Worm (Caenorhabditis elegans) whole organism, late embryonic: ENCODE results near the gene pigk-1.

Experiments used
- C38D4.7 ChIP-seq: fragments of 200-800 bp; sonication (Bioruptor generic); optimal IDR thresholded peaks from 2 replicates; lab custom pipeline; 2018; ENCODE audit warnings: mild to moderate bottlenecking, missing genetic modification characterization, moderate library complexity, missing compliant biosample characterization
- F13H6.1 ChIP-seq: sonication (generic microtip); optimal IDR thresholded peaks from 2 replicates; lab custom pipeline; 2016; ENCODE audit warnings: missing genetic modification characterization, missing compliant biosample characterization
- K02D7.2 ChIP-seq: sonication (generic microtip); optimal IDR thresholded peaks from 2 replicates; lab custom pipeline; 2017; ENCODE audit warnings: mild to moderate bottlenecking, missing genetic modification characterization, missing compliant biosample characterization
- K09A11.1 ChIP-seq: sonication (generic microtip); optimal IDR thresholded peaks from 2 replicates; lab custom pipeline; 2017; ENCODE audit warnings: antibody characterized with exemption, mild to moderate bottlenecking, missing genetic modification characterization, missing compliant biosample characterization; ENCODE audit not compliant: insufficient read depth
- T23F11.4 ChIP-seq: fragments of 200-800 bp; sonication (Bioruptor generic); optimal IDR thresholded peaks from 2 replicates; lab custom pipeline; 2018; ENCODE audit warnings: mild to moderate bottlenecking, missing genetic modification characterization, missing compliant biosample characterization
- Y22D7AL.16 ChIP-seq: sonication (generic microtip); optimal IDR thresholded peaks from 2 replicates; lab custom pipeline; 2016; ENCODE audit warnings: missing genetic modification characterization, missing compliant biosample characterization
- ama-1 ChIP-seq: fragments of 150-350 bp; optimal IDR thresholded peaks from 2 replicates; lab custom pipeline; 2014
- ceh-14 ChIP-seq: sonication (generic microtip); optimal IDR thresholded peaks from 2 replicates; lab custom pipeline; 2016; ENCODE audit warnings: missing genotype, missing genetic modification characterization, missing compliant biosample characterization
- ceh-19 ChIP-seq: fragments of 200-800 bp; sonication (Bioruptor generic); optimal IDR thresholded peaks from 2 replicates; lab custom pipeline; 2018; ENCODE audit warnings: mild to moderate bottlenecking, missing genetic modification characterization, missing compliant biosample characterization
- ceh-2 ChIP-seq: sonication (generic microtip); optimal IDR thresholded peaks from 2 replicates; lab custom pipeline; 2016; ENCODE audit warnings: missing genotype, missing genetic modification characterization, missing compliant biosample characterization
- ceh-30 ChIP-seq: fragments of 150-350 bp; optimal IDR thresholded peaks from 2 replicates; lab custom pipeline; 2014; ENCODE audit warnings: missing biosample characterization, missing genetic modification characterization
- ceh-31 ChIP-seq: sonication (generic microtip); optimal IDR thresholded peaks from 2 replicates; lab custom pipeline; 2016; ENCODE audit warnings: missing genetic modification characterization, missing compliant biosample characterization
- ceh-34 ChIP-seq: sonication (generic microtip); optimal IDR thresholded peaks from 2 replicates; lab custom pipeline; 2016; ENCODE audit warnings: mild to moderate bottlenecking, missing genetic modification characterization, missing compliant biosample characterization
- ceh-48 ChIP-seq: sonication (generic microtip); optimal IDR thresholded peaks from 2 replicates; lab custom pipeline; 2016; ENCODE audit warnings: missing genetic modification characterization, inconsistent platforms, missing compliant biosample characterization
- dve-1 ChIP-seq: sonication (generic microtip); optimal IDR thresholded peaks from 2 replicates; lab custom pipeline; 2017; ENCODE audit warnings: antibody characterized with exemption, mild to moderate bottlenecking, missing genetic modification characterization, missing compliant biosample characterization
- elt-2 ChIP-seq: sonication (generic microtip); optimal IDR thresholded peaks from 2 replicates; lab custom pipeline; 2016; ENCODE audit warnings: missing genetic modification reagents, missing genetic modification characterization, missing compliant biosample characterization
- elt-4 ChIP-seq: sonication (generic microtip); optimal IDR thresholded peaks from 2 replicates; lab custom pipeline; 2016; ENCODE audit warnings: missing genetic modification characterization, missing compliant biosample characterization
- fax-1 ChIP-seq: sonication (generic microtip); optimal IDR thresholded peaks from 2 replicates; lab custom pipeline; 2016; ENCODE audit warnings: missing genotype, missing genetic modification characterization, missing compliant biosample characterization
- fkh-10 ChIP-seq: fragments of 150-350 bp; optimal IDR thresholded peaks from 2 replicates; lab custom pipeline; 2014; ENCODE audit warnings: missing biosample characterization, missing genetic modification reagents, missing genetic modification characterization
- gmeb-2 ChIP-seq: sonication (generic microtip); optimal IDR thresholded peaks from 2 replicates; lab custom pipeline; 2016; ENCODE audit warnings: missing genetic modification characterization, inconsistent platforms, missing compliant biosample characterization
- hlh-15 ChIP-seq: sonication (generic microtip); optimal IDR thresholded peaks from 2 replicates; lab custom pipeline; 2016; ENCODE audit warnings: missing genetic modification characterization, missing compliant biosample characterization
- hlh-30 ChIP-seq: sonication (generic microtip); optimal IDR thresholded peaks from 2 replicates; lab custom pipeline; 2017; ENCODE audit warnings: antibody characterized with exemption, missing genetic modification characterization, missing compliant biosample characterization; ENCODE audit not compliant: insufficient read depth
- hlh-8 ChIP-seq: sonication (generic microtip); optimal IDR thresholded peaks from 2 replicates; lab custom pipeline; 2016; ENCODE audit warnings: missing genotype, missing genetic modification characterization, missing compliant biosample characterization
- lim-6 ChIP-seq: sonication (generic microtip); optimal IDR thresholded peaks from 2 replicates; lab custom pipeline; 2016; ENCODE audit warnings: missing genetic modification characterization, missing compliant biosample characterization
- mec-3 ChIP-seq: sonication (generic microtip); optimal IDR thresholded peaks from 2 replicates; lab custom pipeline; 2016; ENCODE audit warnings: borderline replicate concordance, missing genetic modification characterization, missing compliant biosample characterization
- nfya-1 ChIP-seq: sonication (generic microtip); optimal IDR thresholded peaks from 2 replicates; lab custom pipeline; 2017; ENCODE audit warnings: missing genetic modification characterization, mild to moderate bottlenecking, missing compliant biosample characterization, antibody characterized with exemption, moderate library complexity
- nhr-232 ChIP-seq: sonication (generic microtip); optimal IDR thresholded peaks from 2 replicates; lab custom pipeline; 2016; ENCODE audit warnings: missing genetic modification characterization, missing compliant biosample characterization
- npax-4 ChIP-seq: sonication (generic microtip); optimal IDR thresholded peaks from 2 replicates; lab custom pipeline; 2016; ENCODE audit warnings: missing genetic modification characterization, missing compliant biosample characterization
- pax-1 ChIP-seq: fragments of 150-350 bp; optimal IDR thresholded peaks from 2 replicates; lab custom pipeline; 2014; ENCODE audit warnings: missing biosample characterization, missing genetic modification characterization
- pqm-1 ChIP-seq: sonication (generic microtip); optimal IDR thresholded peaks from 2 replicates; lab custom pipeline; 2016; ENCODE audit warnings: missing genetic modification characterization, missing compliant biosample characterization
- pros-1 ChIP-seq: fragments of 150-350 bp; optimal IDR thresholded peaks from 2 replicates; lab custom pipeline; 2014; ENCODE audit warnings: missing biosample characterization, missing genetic modification reagents, missing genetic modification characterization
- ref-2 ChIP-seq: sonication (generic microtip); optimal IDR thresholded peaks from 2 replicates; lab custom pipeline; 2016; ENCODE audit warnings: missing genetic modification characterization, missing compliant biosample characterization
- rnt-1 ChIP-seq: sonication (generic microtip); optimal IDR thresholded peaks from 2 replicates; lab custom pipeline; 2016; ENCODE audit warnings: missing genetic modification characterization, missing compliant biosample characterization
- sox-2 ChIP-seq: fragments of 200-800 bp; sonication (Bioruptor generic); IDR thresholded peaks from 2 replicates; pipeline ENCODE4 v1.3.6; 2022; ENCODE audit warnings: missing genetic modification reagents, missing genetic modification characterization, missing compliant biosample characterization
- syd-9 ChIP-seq: sonication (generic microtip); optimal IDR thresholded peaks from 2 replicates; lab custom pipeline; 2016; ENCODE audit warnings: mild to moderate bottlenecking, missing genetic modification characterization, moderate library complexity, missing compliant biosample characterization
- ttx-3 ChIP-seq: sonication (generic microtip); optimal IDR thresholded peaks from 2 replicates; lab custom pipeline; 2016; ENCODE audit warnings: missing genetic modification reagents, missing genetic modification characterization, missing compliant biosample characterization
- unc-3 ChIP-seq, 2 experiments: fragments of 200-800 bp in 1 of 2; sonication (Bioruptor generic) in 1 of 2; sonication (generic microtip) in 1 of 2; conservative IDR thresholded peaks in 1 of 2; optimal IDR thresholded peaks in 1 of 2; 2 replicates each; pipeline versions ENCODE4 v1.3.6 to Lab custom; 2016 to 2022; ENCODE audit warnings: missing compliant biosample characterization in 2 of 2, missing genetic modification characterization in 2 of 2, missing genetic modification reagents in 1 of 2
- unc-42 ChIP-seq: sonication (generic microtip); optimal IDR thresholded peaks from 2 replicates; lab custom pipeline; 2016; ENCODE audit warnings: missing genotype, missing genetic modification characterization, missing compliant biosample characterization
- unc-55 ChIP-seq: sonication (generic microtip); optimal IDR thresholded peaks from 2 replicates; lab custom pipeline; 2017; ENCODE audit warnings: missing biosample characterization, missing genetic modification reagents, missing genetic modification characterization

The pigk-1 gene

ce11 chrIV:11118837-11119491 lies 9.1 kb upstream of the pigk-1 start, which contains the start of the genes imp-2 and enpl-1 (continued):
- TF ChIP-seq ceh-14 (peak; percentile 46), lim-6 (tag; lab: Kevin White, UChicago) (no peak), ceh-2 (tag; lab: Kevin White, UChicago) (peak; percentile 50), unc-42 (tag; lab: Kevin White, UChicago) (peak; percentile 83), sox-2 (GFP tag; lab: Robert Waterston, UW) (no peak), pqm-1 (tag; lab: Kevin White, UChicago) (peak; percentile 61), fax-1 (no peak), F13H6.1 (tag; lab: Kevin White, UChicago) (peak; percentile 39), mec-3 (no peak), ceh-34 (tag; lab: Kevin White, UChicago) (peak; percentile 80), elt-2 (tag; lab: Kevin White, UChicago) (peak; percentile 66), pros-1 (peak; percentile 74), hlh-30 (tag; lab: Kevin White, UChicago) (peak; percentile 81), Y22D7AL.16 (tag; lab: Kevin White, UChicago) (no peak), ttx-3 (tag; lab: Kevin White, UChicago) (peak; percentile 20), gmeb-2 (no peak), C38D4.7 (no peak), K09A11.1 (tag; lab: Kevin White, UChicago) (peak; percentile 60), hlh-8 (peak; percentile 42), ceh-19 (GFP tag; lab: Kevin White, UChicago) (peak; percentile 53), ref-2 (tag; lab: Kevin White, UChicago) (peak; percentile 85)

- TF ChIP-seq dve-1 (tag; lab: Kevin White, UChicago) (no peak), gmeb-2 (no peak), K02D7.2 (no peak), fkh-10 (GFP tag; lab: Kevin White, UChicago) (no peak)
- TF ChIP-seq, all 69 proteins: peak for 0
These were observed 2.8 kb upstream of the pigk-1 start, which contains the start of gene clc-9 for ce11 chrIV:11112641-11113040. TSS of gene clc-9 (plus strand) at chrIV:11112941.

ce11 chrIV:11111898-11112297 lies 2.1 kb upstream of the pigk-1 start:
- no peak for TF ChIP-seq ama-1 (lab: Kevin White, UChicago)
- TF ChIP-seq pax-1, result no peak
- TF ChIP-seq fax-1, result no peak
- no peak for TF ChIP-seq syd-9
- TF ChIP-seq ttx-3 (tag; lab: Kevin White, UChicago), result no peak
- TF ChIP-seq unc-3 (GFP tag; conservative IDR thresholded peaks at IDR 0.05; lab: Robert Waterston, UW), result no peak
- no peak for TF ChIP-seq unc-3 (tag; optimal IDR thresholded peaks at IDR 0.05; lab: Kevin White, UChicago)
- no peak for TF ChIP-seq npax-4 (tag; lab: Kevin White, UChicago)
- TF ChIP-seq nhr-232 (tag; lab: Kevin White, UChicago), result no peak
- no peak for TF ChIP-seq pqm-1 (tag; lab: Kevin White, UChicago)
- no peak for TF ChIP-seq elt-4 (tag; lab: Kevin White, UChicago)
- TF ChIP-seq ceh-30, result no peak

- TF ChIP-seq hlh-15 (no peak), unc-42 (tag; lab: Kevin White, UChicago) (peak; percentile 72), ceh-48 (tag; lab: Kevin White, UChicago) (no peak), nfya-1 (peak; percentile 62), ceh-31 (tag; lab: Kevin White, UChicago) (no peak), rnt-1 (tag; lab: Kevin White, UChicago) (no peak), unc-55 (peak; percentile 12), T23F11.4 (GFP tag; lab: Kevin White, UChicago) (no peak)
- TF ChIP-seq, all 69 proteins: peak for 3
These were observed 1.3 kb upstream of the pigk-1 start, which contains the start of gene rps-5 for ce11 chrIV:11110995-11111619. TSS of gene rps-5 (minus strand) at chrIV:11111045.
